Fruit fly (Drosophila melanogaster) whole organism, embryonic: ENCODE data around the gene pod1.

Experiments
- ATbp ChIP-seq: fragments of 200-800 bp; sonication (Bioruptor generic); optimal IDR thresholded peaks from 2 replicates; lab custom pipeline; 2017; ENCODE audit warnings: missing biosample characterization, mild to moderate bottlenecking, missing genetic modification characterization, missing genetic modification reagents
- Abd-B ChIP-seq: fragments of 200-800 bp; sonication (Bioruptor generic); optimal IDR thresholded peaks from 2 replicates; lab custom pipeline; 2018; ENCODE audit warnings: missing biosample characterization, mild to moderate bottlenecking, missing genetic modification characterization, moderate library complexity
- B-H1 ChIP-seq: fragments of 200-800 bp; sonication (Bioruptor generic); IDR thresholded peaks from 3 replicates; pipeline ENCODE4 v1.3.6; 2022; ENCODE audit warnings: missing biosample characterization, missing genetic modification characterization
- Blimp-1 ChIP-seq: fragments of 200-800 bp; sonication (Bioruptor generic); optimal IDR thresholded peaks from 3 replicates; lab custom pipeline; 2018; ENCODE audit warnings: missing biosample characterization, missing genetic modification characterization, mild to moderate bottlenecking, moderate library complexity, missing genetic modification reagents
- CG10267 ChIP-seq: fragments of 200-800 bp; sonication (Bioruptor generic); optimal IDR thresholded peaks from 2 replicates; lab custom pipeline; 2018; ENCODE audit warnings: missing biosample characterization, mild to moderate bottlenecking, missing genetic modification characterization, moderate library complexity
- CG10543 ChIP-seq: fragments of 200-800 bp; sonication (Bioruptor generic); optimal IDR thresholded peaks from 3 replicates; lab custom pipeline; 2017; ENCODE audit warnings: missing biosample characterization, mild to moderate bottlenecking, missing genetic modification characterization, moderate library complexity
- CG11695 ChIP-seq: fragments of 200-800 bp; sonication (Bioruptor generic); IDR thresholded peaks from 3 replicates; pipeline ENCODE4 v1.3.6; 2022; ENCODE audit warnings: missing biosample characterization, missing genetic modification characterization
- CG12071 ChIP-seq: fragments of 200-800 bp; sonication (Bioruptor generic); optimal IDR thresholded peaks from 3 replicates; lab custom pipeline; 2018; ENCODE audit warnings: missing biosample characterization, mild to moderate bottlenecking, missing genetic modification characterization
- CG14860 ChIP-seq: fragments of 200-800 bp; sonication (Bioruptor generic); IDR thresholded peaks from 3 replicates; pipeline ENCODE4 v1.3.6; 2022; ENCODE audit warnings: missing biosample characterization, missing genetic modification characterization; ENCODE audit not compliant: partially characterized antibody
- CG16813 ChIP-seq: fragments of 200-800 bp; sonication (Bioruptor generic); IDR thresholded peaks from 3 replicates; pipeline ENCODE4 v1.3.6; 2022; ENCODE audit warnings: missing biosample characterization, missing genetic modification characterization; ENCODE audit not compliant: partially characterized antibody
- CG18619 ChIP-seq: fragments of 200-800 bp; sonication (Bioruptor generic); optimal IDR thresholded peaks from 3 replicates; lab custom pipeline; 2017; ENCODE audit warnings: missing biosample characterization, mild to moderate bottlenecking, missing genetic modification characterization
- CG2202 ChIP-seq: fragments of 200-800 bp; sonication (Bioruptor generic); optimal IDR thresholded peaks from 2 replicates; lab custom pipeline; 2018; ENCODE audit warnings: missing biosample characterization, mild to moderate bottlenecking, missing genetic modification characterization
- CG2875 ChIP-seq: fragments of 200-800 bp; sonication (Bioruptor generic); optimal IDR thresholded peaks from 2 replicates; lab custom pipeline; 2017; ENCODE audit warnings: missing biosample characterization, mild to moderate bottlenecking, missing genetic modification characterization, missing genetic modification reagents
- CG31224 ChIP-seq: fragments of 200-800 bp; sonication (Bioruptor generic); IDR thresholded peaks from 2 replicates; pipeline ENCODE4 v1.3.6; 2022; ENCODE audit warnings: missing biosample characterization, missing genetic modification characterization
- CG3163 ChIP-seq: fragments of 200-800 bp; sonication (Bioruptor generic); optimal IDR thresholded peaks from 3 replicates; lab custom pipeline; 2016; ENCODE audit warnings: missing biosample characterization, missing genetic modification characterization
- CG34376 ChIP-seq: fragments of 200-800 bp; sonication (Bioruptor generic); optimal IDR thresholded peaks from 2 replicates; lab custom pipeline; 2018; ENCODE audit warnings: missing biosample characterization, mild to moderate bottlenecking, missing genetic modification characterization
- CG6254 ChIP-seq: fragments of 200-800 bp; sonication (Bioruptor generic); optimal IDR thresholded peaks from 3 replicates; lab custom pipeline; 2017; ENCODE audit warnings: mild to moderate bottlenecking, missing biosample characterization, missing genetic modification reagents, missing genetic modification characterization
- CG6791 ChIP-seq: fragments of 200-800 bp; sonication (Bioruptor generic); IDR thresholded peaks from 3 replicates; pipeline ENCODE4 v1.3.6; 2022; ENCODE audit warnings: missing biosample characterization, missing genetic modification characterization; ENCODE audit not compliant: partially characterized antibody
- CG6813 ChIP-seq: fragments of 200-800 bp; sonication (Bioruptor generic); optimal IDR thresholded peaks from 2 replicates; lab custom pipeline; 2017; ENCODE audit warnings: missing biosample characterization, missing genetic modification characterization, mild to moderate bottlenecking, moderate library complexity, missing genetic modification reagents
- D19B ChIP-seq: fragments of 200-800 bp; sonication (Bioruptor generic); optimal IDR thresholded peaks from 2 replicates; lab custom pipeline; 2017; ENCODE audit warnings: missing biosample characterization, mild to moderate bottlenecking, missing genetic modification characterization
- Dfd ChIP-seq, 2 experiments: fragments of >200 bp; optimal IDR thresholded peaks; 2 replicates each; lab custom pipeline; 2017; ENCODE audit warnings: missing biosample characterization in 2 of 2, missing genetic modification characterization in 2 of 2
- Eip74EF ChIP-seq, 2 experiments: fragments of 200-800 bp in 1 of 2; fragments of >200 bp in 1 of 2; sonication (Bioruptor generic) in 1 of 2; optimal IDR thresholded peaks; 2 replicates each; lab custom pipeline; 2017 to 2019; ENCODE audit warnings: missing biosample characterization in 2 of 2, missing genetic modification characterization in 2 of 2, mild to moderate bottlenecking in 1 of 2, moderate library complexity in 1 of 2
- Fer2 ChIP-seq: fragments of 200-800 bp; sonication (Bioruptor generic); optimal IDR thresholded peaks from 2 replicates; lab custom pipeline; 2018; ENCODE audit warnings: missing biosample characterization, mild to moderate bottlenecking, missing genetic modification characterization, moderate library complexity
- Gug ChIP-seq: fragments of 200-800 bp; sonication (Bioruptor generic); IDR thresholded peaks from 4 replicates; pipeline ENCODE4 v1.3.6; 2022; ENCODE audit warnings: missing biosample characterization, missing genetic modification characterization
- Hmr ChIP-seq: fragments of 200-800 bp; sonication (Bioruptor generic); optimal IDR thresholded peaks from 3 replicates; lab custom pipeline; 2017; ENCODE audit warnings: mild to moderate bottlenecking, missing biosample characterization, missing genetic modification reagents, missing genetic modification characterization
- Kr ChIP-seq: fragments of 200-800 bp; sonication (Bioruptor generic); optimal IDR thresholded peaks from 2 replicates; lab custom pipeline; 2017; ENCODE audit warnings: missing biosample characterization, mild to moderate bottlenecking, missing genetic modification characterization
- MBD-R2 ChIP-seq: fragments of 200-800 bp; sonication (Bioruptor generic); IDR thresholded peaks from 2 replicates; pipeline ENCODE4 v1.3.6; 2022; ENCODE audit warnings: missing biosample characterization, missing genetic modification characterization
- NK7.1 ChIP-seq: fragments of 200-800 bp; sonication (Bioruptor generic); optimal IDR thresholded peaks from 3 replicates; lab custom pipeline; 2016; ENCODE audit warnings: missing biosample characterization, missing genetic modification characterization
- Ptx1 ChIP-seq: fragments of 200-800 bp; sonication (Bioruptor generic); IDR thresholded peaks from 2 replicates; pipeline ENCODE4 v1.3.6; 2022; ENCODE audit warnings: missing biosample characterization, missing genetic modification characterization
- Six4 ChIP-seq: fragments of 200-800 bp; sonication (Bioruptor generic); optimal IDR thresholded peaks from 2 replicates; lab custom pipeline; 2016; ENCODE audit warnings: missing biosample characterization, missing genetic modification characterization
- TFAM ChIP-seq: fragments of 200-800 bp; sonication (Bioruptor generic); optimal IDR thresholded peaks from 2 replicates; lab custom pipeline; 2017; ENCODE audit warnings: missing biosample characterization, missing genetic modification characterization, inconsistent platforms
- YL-1 ChIP-seq: fragments of 200-800 bp; sonication (Bioruptor generic); optimal IDR thresholded peaks from 3 replicates; lab custom pipeline; 2017; ENCODE audit warnings: missing biosample characterization, mild to moderate bottlenecking, missing genetic modification characterization
- al ChIP-seq: fragments of 200-800 bp; sonication (Bioruptor generic); IDR thresholded peaks from 2 replicates; pipeline ENCODE4 v1.3.6; 2022; ENCODE audit warnings: missing biosample characterization, missing genetic modification characterization
- az2 ChIP-seq: fragments of 200-800 bp; sonication (Bioruptor generic); optimal IDR thresholded peaks from 3 replicates; lab custom pipeline; 2016; ENCODE audit warnings: missing biosample characterization, missing genetic modification characterization
- fd3F ChIP-seq: fragments of 200-800 bp; sonication (Bioruptor generic); optimal IDR thresholded peaks from 2 replicates; lab custom pipeline; 2018; ENCODE audit warnings: missing biosample characterization, mild to moderate bottlenecking, missing genetic modification characterization, moderate library complexity
- fd96Cb ChIP-seq: fragments of 200-800 bp; sonication (Bioruptor generic); optimal IDR thresholded peaks from 2 replicates; lab custom pipeline; 2018; ENCODE audit warnings: missing biosample characterization, mild to moderate bottlenecking, missing genetic modification characterization, moderate library complexity
- ftz-f1 ChIP-seq: fragments of 200-800 bp; sonication (Bioruptor generic); optimal IDR thresholded peaks from 2 replicates; lab custom pipeline; 2016; ENCODE audit warnings: missing biosample characterization, missing genetic modification characterization
- lmd ChIP-seq: fragments of 200-800 bp; sonication (Bioruptor generic); IDR thresholded peaks from 2 replicates; pipeline ENCODE4 v1.3.6; 2022; ENCODE audit warnings: missing biosample characterization, missing genetic modification characterization
- mam ChIP-seq: fragments of 200-800 bp; sonication (Bioruptor generic); optimal IDR thresholded peaks from 3 replicates; lab custom pipeline; 2016; ENCODE audit warnings: missing biosample characterization, missing genetic modification characterization
- nom ChIP-seq: fragments of 200-800 bp; sonication (Bioruptor generic); optimal IDR thresholded peaks from 2 replicates; lab custom pipeline; 2017; ENCODE audit warnings: missing biosample characterization, missing genetic modification characterization, mild to moderate bottlenecking, moderate library complexity, missing genetic modification reagents
- pb ChIP-seq: fragments of 200-800 bp; sonication (Bioruptor generic); optimal IDR thresholded peaks from 3 replicates; lab custom pipeline; 2016; ENCODE audit warnings: missing biosample characterization, missing genetic modification characterization
- pita ChIP-seq: fragments of 200-800 bp; sonication (Bioruptor generic); optimal IDR thresholded peaks from 2 replicates; lab custom pipeline; 2017; ENCODE audit warnings: missing biosample characterization, mild to moderate bottlenecking, missing genetic modification characterization
- sens ChIP-seq: fragments of 200-800 bp; sonication (Bioruptor generic); peaks from one replicate; lab custom pipeline; 2016; ENCODE audit warnings: missing biosample characterization, missing genetic modification characterization
- seq ChIP-seq: fragments of 200-800 bp; sonication (Bioruptor generic); IDR thresholded peaks from 2 replicates; pipeline ENCODE4 v1.3.6; 2022; ENCODE audit warnings: missing biosample characterization, missing genetic modification characterization
- sob ChIP-seq: fragments of 200-800 bp; sonication (Bioruptor generic); IDR thresholded peaks from 2 replicates; pipeline ENCODE4 v1.3.6; 2022; ENCODE audit warnings: missing biosample characterization, missing genetic modification characterization
- tio ChIP-seq: fragments of 200-800 bp; sonication (Bioruptor generic); optimal IDR thresholded peaks from 2 replicates; lab custom pipeline; 2017; ENCODE audit warnings: missing biosample characterization, missing genetic modification characterization, inconsistent platforms
- toy ChIP-seq: fragments of 200-800 bp; sonication (Bioruptor generic); IDR thresholded peaks from 2 replicates; pipeline ENCODE4 v1.3.6; 2022; ENCODE audit warnings: missing biosample characterization, missing genetic modification characterization
- twi ChIP-seq: fragments of 200-800 bp; optimal IDR thresholded peaks from 2 replicates; lab custom pipeline; 2019; ENCODE audit warnings: missing biosample characterization, mild to moderate bottlenecking, missing genetic modification characterization, moderate library complexity
- vvl ChIP-seq: fragments of 200-800 bp; sonication (Bioruptor generic); IDR thresholded peaks from 2 replicates; pipeline ENCODE4 v1.3.6; 2022; ENCODE audit warnings: missing biosample characterization, missing genetic modification characterization

Gene pod1

DNA sequence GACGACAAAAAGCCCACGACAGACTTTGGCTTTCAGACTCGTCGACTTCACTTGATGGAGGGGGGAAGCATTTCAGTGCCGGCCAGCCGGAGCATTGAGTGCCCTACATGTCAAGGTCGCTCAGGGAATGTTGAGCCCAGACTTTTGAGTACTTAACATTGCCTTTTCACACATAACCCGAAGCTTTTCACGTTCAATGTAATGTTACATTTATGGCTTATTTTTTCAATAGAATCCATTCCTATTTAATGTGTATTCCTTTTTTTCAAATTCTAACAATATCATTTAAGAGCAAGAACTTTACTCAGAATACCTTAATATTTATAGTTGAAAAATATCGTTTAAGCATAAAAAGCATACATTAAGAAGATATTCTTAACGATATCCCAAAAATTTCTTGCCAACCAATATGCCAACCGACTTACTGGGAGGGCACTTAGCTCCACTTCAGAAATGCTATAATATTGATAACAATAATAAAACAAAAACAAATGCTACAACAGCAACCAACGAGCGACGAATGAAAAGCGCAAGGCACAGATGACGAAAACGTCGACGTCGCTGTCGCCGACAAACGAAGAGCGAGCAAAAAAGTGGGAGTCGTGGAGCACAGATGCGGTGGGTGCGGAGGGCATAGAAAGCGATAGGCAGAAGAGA, 56.4 kb downstream of the pod1 start (continued):
- TF ChIP-seq fd3F (GFP tag; lab: Kevin White, UChicago) (no peak), CG18619 (GFP tag; lab: Kevin White, UChicago) (peak; percentile 30), Blimp-1 (GFP tag; lab: Kevin White, UChicago) (peak; percentile 71), Gug (peak; percentile 76), B-H1 (GFP tag; lab: Robert Waterston, UW) (peak; percentile 58), YL-1 (no peak), Fer2 (tag; lab: Kevin White, UChicago) (peak; percentile 44), fd96Cb (tag; lab: Kevin White, UChicago) (peak; percentile 87), Abd-B (GFP tag; lab: Kevin White, UChicago) (no peak), CG6813 (GFP tag; lab: Kevin White, UChicago) (peak; percentile 67), CG12071 (GFP tag; lab: Kevin White, UChicago) (peak; percentile 28), az2 (GFP tag; lab: Kevin White, UChicago) (peak; percentile 1), vvl (GFP tag; lab: Robert Waterston, UW) (peak; percentile 67; the same call in 1 of the 2 replicates), twi (tag; lab: Kevin White, UChicago) (no peak), CG14860 (GFP tag; lab: Robert Waterston, UW) (no peak), CG6254 (GFP tag; lab: Kevin White, UChicago) (peak; percentile 48), D19B (GFP tag; lab: Kevin White, UChicago) (peak; percentile 83), pita (no peak), CG34376 (GFP tag; lab: Kevin White, UChicago) (peak; percentile 76), CG2202 (tag; lab: Kevin White, UChicago) (no peak), sob (peak; percentile 63; the same call in 1 of the 2 replicates), CG6791 (GFP tag; lab: Robert Waterston, UW) (no peak), ATbp (GFP tag; lab: Kevin White, UChicago) (peak; percentile 75), Ptx1 (GFP tag; lab: Robert Waterston, UW) (peak; percentile 84), CG31224 (GFP tag; lab: Robert Waterston, UW) (peak; percentile 56; the same call in 1 of the 2 replicates), Six4 (GFP tag; lab: Kevin White, UChicago) (peak; percentile 70), CG11695 (peak; percentile 71), tio (GFP tag; lab: Kevin White, UChicago) (no peak), NK7.1 (no peak), Dfd (GFP tag; optimal IDR thresholded peaks at IDR 0.05; lab: Kevin White, UChicago) (no peak), CG10267 (tag; lab: Kevin White, UChicago) (peak; percentile 74), sens (GFP tag; lab: Kevin White, UChicago) (peak; percentile 98), Hmr (GFP tag; lab: Kevin White, UChicago) (peak; percentile 41), MBD-R2 (GFP tag; lab: Robert Waterston, UW) (0 out of 2 replicates have a peak, but pooled peaks have one; percentile 16), CG10543 (peak; percentile 1), seq (GFP tag; lab: Robert Waterston, UW) (0 out of 2 replicates have a peak, but pooled peaks have one; percentile 10), al (GFP tag; lab: Robert Waterston, UW) (peak; percentile 78), CG2875 (GFP tag; lab: Kevin White, UChicago) (no peak), toy (GFP tag; lab: Robert Waterston, UW) (peak; percentile 46; the same call in 1 of the 2 replicates), Kr (no peak), CG3163 (GFP tag; lab: Kevin White, UChicago) (no peak), ftz-f1 (peak; percentile 85), nom (GFP tag; lab: Kevin White, UChicago) (peak; percentile 44), lmd (GFP tag; lab: Robert Waterston, UW) (peak; percentile 84), pb (no peak), CG16813 (GFP tag; lab: Robert Waterston, UW) (no peak), TFAM (peak; percentile 55), mam (GFP tag; lab: Kevin White, UChicago) (peak; percentile 85), Eip74EF (GFP tag; optimal IDR thresholded peaks at IDR 0.05; lab: Kevin White, UChicago) (peak in 1 of 2 experiments; percentile 93)
